Fruit fly (Drosophila melanogaster) whole organism, embryonic: ENCODE results near the gene Prx4.

Experiments
- BtbVII ChIP-seq: fragments of 200-800 bp; sonication (Bioruptor generic); optimal IDR thresholded peaks from 3 replicates; lab custom pipeline; 2017; ENCODE audit warnings: missing biosample characterization, mild to moderate bottlenecking, missing genetic modification characterization
- CG15011 ChIP-seq: fragments of 200-800 bp; sonication (Bioruptor generic); optimal IDR thresholded peaks from 3 replicates; lab custom pipeline; 2018; ENCODE audit warnings: missing biosample characterization, mild to moderate bottlenecking, missing genetic modification characterization
- CG1792 ChIP-seq: fragments of 200-800 bp; sonication (Bioruptor generic); optimal IDR thresholded peaks from 2 replicates; lab custom pipeline; 2016; ENCODE audit warnings: missing biosample characterization, missing genetic modification characterization
- CG31224 ChIP-seq: fragments of 200-800 bp; sonication (Bioruptor generic); IDR thresholded peaks from 2 replicates; pipeline ENCODE4 v1.3.6; 2022; ENCODE audit warnings: missing biosample characterization, missing genetic modification characterization
- Dp ChIP-seq: fragments of 200-800 bp; sonication (Bioruptor generic); optimal IDR thresholded peaks from 2 replicates; lab custom pipeline; 2018; ENCODE audit warnings: missing biosample characterization, mild to moderate bottlenecking, missing genetic modification characterization, moderate library complexity
- HLH4C ChIP-seq: fragments of 200-800 bp; sonication (Bioruptor generic); IDR thresholded peaks from 3 replicates; pipeline ENCODE4 v1.3.6; 2022; ENCODE audit warnings: missing biosample characterization, missing genetic modification characterization; ENCODE audit not compliant: partially characterized antibody
- Hr78 ChIP-seq, 2 experiments: fragments of 200-800 bp in 1 of 2; fragments of >200 bp in 1 of 2; sonication (Bioruptor generic) in 1 of 2; optimal IDR thresholded peaks; 2 replicates each; lab custom pipeline; 2017 to 2019; ENCODE audit warnings: missing biosample characterization in 2 of 2, missing genetic modification characterization in 2 of 2, mild to moderate bottlenecking in 1 of 2, moderate library complexity in 1 of 2
- Ravus ChIP-seq: fragments of 200-800 bp; sonication (Bioruptor generic); IDR thresholded peaks from 2 replicates; pipeline ENCODE4 v1.3.6; 2022; ENCODE audit warnings: missing biosample characterization, missing genetic modification characterization
- Scr ChIP-seq: fragments of 200-800 bp; sonication (Bioruptor generic); IDR thresholded peaks from 2 replicates; pipeline ENCODE4 v1.3.6; 2022; ENCODE audit warnings: missing biosample characterization, missing genetic modification characterization; ENCODE audit not compliant: partially characterized antibody
- Six4 ChIP-seq: fragments of 200-800 bp; sonication (Bioruptor generic); optimal IDR thresholded peaks from 2 replicates; lab custom pipeline; 2016; ENCODE audit warnings: missing biosample characterization, missing genetic modification characterization
- Tbp ChIP-seq: fragments of >200 bp; optimal IDR thresholded peaks from 2 replicates; lab custom pipeline; 2018; ENCODE audit warnings: missing biosample characterization, missing genetic modification characterization
- chn ChIP-seq: fragments of 200-800 bp; sonication (Bioruptor generic); optimal IDR thresholded peaks from 2 replicates; lab custom pipeline; 2016; ENCODE audit warnings: missing biosample characterization, missing genetic modification characterization
- fd102C ChIP-seq: fragments of 200-800 bp; sonication (Bioruptor generic); optimal IDR thresholded peaks from 2 replicates; lab custom pipeline; 2018; ENCODE audit warnings: missing biosample characterization, mild to moderate bottlenecking, missing genetic modification characterization, moderate library complexity
- fd96Cb ChIP-seq: fragments of 200-800 bp; sonication (Bioruptor generic); optimal IDR thresholded peaks from 2 replicates; lab custom pipeline; 2018; ENCODE audit warnings: missing biosample characterization, mild to moderate bottlenecking, missing genetic modification characterization, moderate library complexity
- luna ChIP-seq: fragments of 200-800 bp; sonication (Bioruptor generic); optimal IDR thresholded peaks from 2 replicates; lab custom pipeline; 2016; ENCODE audit warnings: missing biosample characterization, missing genetic modification characterization
- pan ChIP-seq, 4 experiments: fragments of >200 bp in 3 of 4; fragments of 200-800 bp in 1 of 4; sonication (Bioruptor generic) in 1 of 4; optimal IDR thresholded peaks in 3 of 4; IDR thresholded peaks in 1 of 4; 2 replicates each; pipeline versions ENCODE4 v1.3.6 to Lab custom; 2017 to 2022; ENCODE audit warnings: missing biosample characterization in 2 of 4, missing genetic modification characterization in 2 of 4, mixed read lengths in 1 of 4
- pzg ChIP-seq: fragments of 200-800 bp; sonication (Bioruptor generic); optimal IDR thresholded peaks from 3 replicates; lab custom pipeline; 2018; ENCODE audit warnings: missing biosample characterization, mild to moderate bottlenecking, missing genetic modification characterization, moderate library complexity
- schlank ChIP-seq: fragments of 200-800 bp; sonication (Bioruptor generic); optimal IDR thresholded peaks from 2 replicates; lab custom pipeline; 2018; ENCODE audit warnings: missing biosample characterization, mild to moderate bottlenecking, missing genetic modification characterization
- scrt ChIP-seq: fragments of 200-800 bp; sonication (Bioruptor generic); optimal IDR thresholded peaks from 2 replicates; lab custom pipeline; 2018; ENCODE audit warnings: missing biosample characterization, mild to moderate bottlenecking, missing genetic modification characterization, moderate library complexity
- stc ChIP-seq: fragments of 200-800 bp; sonication (Bioruptor generic); IDR thresholded peaks from 2 replicates; pipeline ENCODE4 v1.3.6; 2022; ENCODE audit warnings: missing biosample characterization, missing genetic modification characterization
- vvl ChIP-seq: fragments of 200-800 bp; sonication (Bioruptor generic); IDR thresholded peaks from 2 replicates; pipeline ENCODE4 v1.3.6; 2022; ENCODE audit warnings: missing biosample characterization, missing genetic modification characterization
- wek ChIP-seq: fragments of 200-800 bp; sonication (Bioruptor generic); optimal IDR thresholded peaks from 3 replicates; lab custom pipeline; 2018; ENCODE audit warnings: missing biosample characterization, mild to moderate bottlenecking, missing genetic modification characterization, moderate library complexity

Gene Prx4

DNA sequence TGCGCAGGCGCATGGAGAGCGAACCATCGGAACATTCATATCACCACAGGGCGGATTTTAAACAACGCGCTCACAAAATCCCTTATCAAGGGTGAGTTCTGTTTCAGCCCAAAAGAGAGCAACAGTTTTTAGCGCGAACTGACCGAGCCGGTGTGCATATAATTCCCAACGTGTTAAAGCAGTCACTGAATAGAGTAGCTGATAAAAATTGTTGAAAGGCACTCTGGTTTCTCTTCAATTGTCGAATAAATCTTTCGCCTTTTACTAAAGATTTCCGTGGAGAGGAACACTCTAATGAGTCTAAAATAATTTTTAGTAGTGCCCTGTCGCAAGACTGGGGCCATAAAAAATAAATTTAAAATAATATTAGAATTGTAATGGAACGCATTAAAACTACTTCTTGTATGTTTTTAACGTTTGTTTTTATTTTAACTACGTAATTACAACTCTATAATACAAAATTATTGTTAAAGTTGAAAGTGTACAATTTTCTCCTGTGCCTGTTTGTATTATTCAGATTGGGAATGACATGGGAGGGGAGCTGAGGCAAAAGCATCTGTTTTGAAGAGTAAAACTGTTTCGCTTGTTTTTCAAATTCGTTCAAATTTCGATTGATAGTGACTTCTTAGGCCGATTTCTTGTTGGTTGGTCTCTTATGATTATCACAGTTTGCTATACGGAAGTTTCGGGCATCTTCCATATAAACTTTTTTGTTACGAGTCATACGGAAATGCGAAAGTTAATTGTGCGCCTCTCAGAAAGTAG is 48.6 kb downstream of the Prx4 start (continued):
- TF ChIP-seq Ravus (GFP tag; lab: Robert Waterston, UW): no peak
- TF ChIP-seq Tbp (GFP tag; lab: Kevin White, UChicago): peak; percentile 71
- TF ChIP-seq fd102C (GFP tag; lab: Kevin White, UChicago): no peak
- TF ChIP-seq luna: no peak
- peak; percentile 34; the same call in 1 of the 3 replicates for TF ChIP-seq HLH4C (GFP tag; lab: Robert Waterston, UW)
- TF ChIP-seq vvl (GFP tag; lab: Robert Waterston, UW): no peak
- peak; percentile 76 for TF ChIP-seq scrt (GFP tag; lab: Kevin White, UChicago)
- peak; percentile 25; the same call in 1 of the 2 replicates for TF ChIP-seq Scr
- TF ChIP-seq stc: peak; percentile 63
- TF ChIP-seq pzg (GFP tag; lab: Kevin White, UChicago): peak; percentile 6
- no peak for TF ChIP-seq CG31224 (GFP tag; lab: Robert Waterston, UW)
- TF ChIP-seq Hr78 (GFP tag; optimal IDR thresholded peaks at IDR 0.05; lab: Kevin White, UChicago): no peak
- TF ChIP-seq schlank (tag; lab: Kevin White, UChicago): no peak
- peak; percentile 92 for TF ChIP-seq Dp (GFP tag; lab: Kevin White, UChicago)
- TF ChIP-seq Six4 (GFP tag; lab: Kevin White, UChicago): no peak
- TF ChIP-seq wek (GFP tag; lab: Kevin White, UChicago): no peak
- TF ChIP-seq fd96Cb (tag; lab: Kevin White, UChicago): peak; percentile 27
- no peak for TF ChIP-seq pan (optimal IDR thresholded peaks at IDR 0.05; lab: Kevin White, UChicago)
- TF ChIP-seq pan (GFP tag; optimal IDR thresholded peaks at IDR 0.05 in 1 of 2, IDR thresholded peaks at IDR 0.05 in 1 of 2): peak in 1 of 2 experiments; percentile 42
- peak; percentile 22 for TF ChIP-seq CG15011
- peak; percentile 45 for TF ChIP-seq CG1792 (GFP tag; lab: Kevin White, UChicago)
- peak; percentile 4 for TF ChIP-seq BtbVII (GFP tag; lab: Kevin White, UChicago)
- TF ChIP-seq chn: peak; percentile 61
